Fruit fly (Drosophila melanogaster) whole organism, embryonic: ENCODE measurements around the gene CG2120.
A peak's percentile ranks its signal among the peaks of the same experiment; 100 is the strongest.

ENCODE experiments used
- Ada2b ChIP-seq: fragments of 200-800 bp; sonication (Bioruptor generic); IDR thresholded peaks from 2 replicates; pipeline ENCODE4 v1.3.6; 2022; ENCODE audit warnings: missing biosample characterization, missing genetic modification characterization
- Atf6 ChIP-seq: fragments of 200-800 bp; sonication (Bioruptor generic); IDR thresholded peaks from 2 replicates; pipeline ENCODE4 v1.3.6; 2022; ENCODE audit warnings: missing biosample characterization, missing genetic modification characterization
- B-H2 ChIP-seq: fragments of 200-800 bp; sonication (Bioruptor generic); optimal IDR thresholded peaks from 2 replicates; lab custom pipeline; 2018; ENCODE audit warnings: missing biosample characterization, mild to moderate bottlenecking, missing genetic modification characterization
- CG10209 ChIP-seq: fragments of 200-800 bp; sonication (Bioruptor generic); optimal IDR thresholded peaks from 3 replicates; lab custom pipeline; 2017; ENCODE audit warnings: missing biosample characterization, mild to moderate bottlenecking, missing genetic modification characterization, missing genetic modification reagents
- CG10274 ChIP-seq: fragments of 200-800 bp; sonication (Bioruptor generic); optimal IDR thresholded peaks from 3 replicates; lab custom pipeline; 2017; ENCODE audit warnings: missing biosample characterization, mild to moderate bottlenecking, missing genetic modification characterization
- CG11696 ChIP-seq: fragments of 200-800 bp; sonication (Bioruptor generic); IDR thresholded peaks from 2 replicates; pipeline ENCODE4 v1.3.6; 2022; ENCODE audit warnings: missing biosample characterization, missing genetic modification characterization
- CG1233 ChIP-seq: fragments of 200-800 bp; sonication (Bioruptor generic); optimal IDR thresholded peaks from 4 replicates; lab custom pipeline; 2018; ENCODE audit warnings: missing biosample characterization, mild to moderate bottlenecking, missing genetic modification characterization
- CG13775 ChIP-seq: fragments of 200-800 bp; sonication (Bioruptor generic); optimal IDR thresholded peaks from 3 replicates; lab custom pipeline; 2017; ENCODE audit warnings: missing biosample characterization, mild to moderate bottlenecking, missing genetic modification characterization
- CG1529 ChIP-seq: fragments of 200-800 bp; sonication (Bioruptor generic); optimal IDR thresholded peaks from 3 replicates; lab custom pipeline; 2018; ENCODE audit warnings: missing biosample characterization, missing genetic modification characterization
- CG16815 ChIP-seq: fragments of 200-800 bp; sonication (Bioruptor generic); optimal IDR thresholded peaks from 3 replicates; lab custom pipeline; 2017; ENCODE audit warnings: missing biosample characterization, mild to moderate bottlenecking, missing genetic modification characterization
- CG17328 ChIP-seq: fragments of 200-800 bp; sonication (Bioruptor generic); IDR thresholded peaks from 2 replicates; pipeline ENCODE4 v1.3.6; 2022; ENCODE audit warnings: missing biosample characterization, missing genetic modification characterization
- CG2129 ChIP-seq: fragments of 200-800 bp; sonication (Bioruptor generic); IDR thresholded peaks from 2 replicates; pipeline ENCODE4 v1.3.6; 2022; ENCODE audit warnings: missing biosample characterization, missing genetic modification characterization; ENCODE audit not compliant: partially characterized antibody
- CG2875 ChIP-seq: fragments of 200-800 bp; sonication (Bioruptor generic); optimal IDR thresholded peaks from 2 replicates; lab custom pipeline; 2017; ENCODE audit warnings: missing biosample characterization, mild to moderate bottlenecking, missing genetic modification characterization, missing genetic modification reagents
- CG3281 ChIP-seq: fragments of 200-800 bp; sonication (Bioruptor generic); optimal IDR thresholded peaks from 3 replicates; lab custom pipeline; 2017; ENCODE audit warnings: missing biosample characterization, mild to moderate bottlenecking, missing genetic modification characterization
- CG33213 ChIP-seq: fragments of 200-800 bp; sonication (Bioruptor generic); optimal IDR thresholded peaks from 3 replicates; lab custom pipeline; 2016; ENCODE audit warnings: missing biosample characterization, missing genetic modification characterization
- CG4854 ChIP-seq: fragments of 200-800 bp; sonication (Bioruptor generic); optimal IDR thresholded peaks from 2 replicates; lab custom pipeline; 2016; ENCODE audit warnings: missing biosample characterization, missing genetic modification characterization, inconsistent platforms
- CG6175 ChIP-seq: fragments of 200-800 bp; sonication (Bioruptor generic); IDR thresholded peaks from 3 replicates; pipeline ENCODE4 v1.3.6; 2022; ENCODE audit warnings: missing biosample characterization, missing genetic modification characterization
- CG7963 ChIP-seq: fragments of 200-800 bp; sonication (Bioruptor generic); IDR thresholded peaks from 3 replicates; pipeline ENCODE4 v1.3.6; 2022; ENCODE audit warnings: missing biosample characterization, missing genetic modification characterization; ENCODE audit not compliant: partially characterized antibody
- Chrac-16 ChIP-seq: fragments of 200-800 bp; sonication (Bioruptor generic); optimal IDR thresholded peaks from 3 replicates; lab custom pipeline; 2016; ENCODE audit warnings: missing biosample characterization, missing genetic modification characterization
- D19A ChIP-seq: fragments of 200-800 bp; optimal IDR thresholded peaks from 3 replicates; lab custom pipeline; 2019; ENCODE audit warnings: missing biosample characterization, mild to moderate bottlenecking, missing genetic modification characterization, moderate library complexity
- E2f1 ChIP-seq: fragments of 200-800 bp; sonication (Bioruptor generic); IDR thresholded peaks from 2 replicates; pipeline ENCODE4 v1.3.6; 2022; ENCODE audit warnings: missing biosample characterization, missing genetic modification characterization
- HLH3B ChIP-seq: fragments of 200-800 bp; sonication (Bioruptor generic); IDR thresholded peaks from 2 replicates; pipeline ENCODE4 v1.3.6; 2022; ENCODE audit warnings: missing biosample characterization, missing genetic modification characterization
- Myb ChIP-seq: fragments of 200-800 bp; sonication (Bioruptor generic); optimal IDR thresholded peaks from 2 replicates; lab custom pipeline; 2016; ENCODE audit warnings: missing biosample characterization, missing genetic modification characterization
- Rfx ChIP-seq: fragments of 200-800 bp; sonication (Bioruptor generic); IDR thresholded peaks from 2 replicates; pipeline ENCODE4 v1.3.6; 2022; ENCODE audit warnings: missing biosample characterization, missing genetic modification characterization
- Rx ChIP-seq: fragments of 200-800 bp; sonication (Bioruptor generic); IDR thresholded peaks from 2 replicates; pipeline ENCODE4 v1.3.6; 2022; ENCODE audit warnings: missing biosample characterization, missing genetic modification characterization
- Ssrp ChIP-seq: fragments of 200-800 bp; sonication (Bioruptor generic); optimal IDR thresholded peaks from 2 replicates; lab custom pipeline; 2018; ENCODE audit warnings: missing biosample characterization, mild to moderate bottlenecking, missing genetic modification characterization, moderate library complexity
- Xrp1 ChIP-seq: fragments of 200-800 bp; sonication (Bioruptor generic); IDR thresholded peaks from 2 replicates; pipeline ENCODE4 v1.3.6; 2022; ENCODE audit warnings: missing biosample characterization, missing genetic modification characterization
- bsh ChIP-seq, 2 experiments: fragments of 200-800 bp; sonication (Bioruptor generic); optimal IDR thresholded peaks; 2 replicates each; lab custom pipeline; 2017 to 2018; ENCODE audit warnings: mild to moderate bottlenecking in 2 of 2, missing biosample characterization in 2 of 2, missing genetic modification characterization in 2 of 2, moderate library complexity in 1 of 2
- croc ChIP-seq: fragments of 200-800 bp; sonication (Bioruptor generic); conservative IDR thresholded peaks from 3 replicates; pipeline ENCODE4 v1.3.6; 2022; ENCODE audit warnings: missing biosample characterization, missing genetic modification characterization
- dimm ChIP-seq: fragments of 200-800 bp; sonication (Bioruptor generic); IDR thresholded peaks from 2 replicates; pipeline ENCODE4 v1.3.6; 2022; ENCODE audit warnings: missing biosample characterization, missing genetic modification characterization
- ewg ChIP-seq: fragments of 200-800 bp; sonication (Bioruptor generic); optimal IDR thresholded peaks from 3 replicates; lab custom pipeline; 2017; ENCODE audit warnings: mild to moderate bottlenecking, missing biosample characterization, missing genetic modification reagents, missing genetic modification characterization
- fd64A ChIP-seq: fragments of 200-800 bp; sonication (Bioruptor generic); optimal IDR thresholded peaks from 3 replicates; lab custom pipeline; 2018; ENCODE audit warnings: missing biosample characterization, mild to moderate bottlenecking, missing genetic modification characterization
- fd96Cb ChIP-seq: fragments of 200-800 bp; sonication (Bioruptor generic); optimal IDR thresholded peaks from 2 replicates; lab custom pipeline; 2018; ENCODE audit warnings: missing biosample characterization, mild to moderate bottlenecking, missing genetic modification characterization, moderate library complexity
- grn ChIP-seq: fragments of 200-800 bp; sonication (Bioruptor generic); optimal IDR thresholded peaks from 3 replicates; lab custom pipeline; 2017; ENCODE audit warnings: missing biosample characterization, missing genetic modification characterization
- gsb-n ChIP-seq: fragments of 200-800 bp; sonication (Bioruptor generic); optimal IDR thresholded peaks from 3 replicates; lab custom pipeline; 2018; ENCODE audit warnings: missing biosample characterization, mild to moderate bottlenecking, missing genetic modification characterization
- lab ChIP-seq: fragments of 200-800 bp; sonication (Bioruptor generic); optimal IDR thresholded peaks from 3 replicates; lab custom pipeline; 2017; ENCODE audit warnings: missing biosample characterization, missing genetic modification characterization, mild to moderate bottlenecking, moderate library complexity, missing genetic modification reagents
- nmo ChIP-seq: fragments of 200-800 bp; sonication (Bioruptor generic); optimal IDR thresholded peaks from 2 replicates; lab custom pipeline; 2018; ENCODE audit warnings: missing biosample characterization, mild to moderate bottlenecking, missing genetic modification characterization, moderate library complexity
- oc ChIP-seq: fragments of 200-800 bp; sonication (Bioruptor generic); optimal IDR thresholded peaks from 2 replicates; lab custom pipeline; 2018; ENCODE audit warnings: missing biosample characterization, mild to moderate bottlenecking, missing genetic modification characterization, moderate library complexity
- pan ChIP-seq, 4 experiments: fragments of >200 bp in 3 of 4; fragments of 200-800 bp in 1 of 4; sonication (Bioruptor generic) in 1 of 4; optimal IDR thresholded peaks in 3 of 4; IDR thresholded peaks in 1 of 4; 2 replicates each; pipeline versions ENCODE4 v1.3.6 to Lab custom; 2017 to 2022; ENCODE audit warnings: missing biosample characterization in 2 of 4, missing genetic modification characterization in 2 of 4, mixed read lengths in 1 of 4
- pfk ChIP-seq: fragments of 200-800 bp; sonication (Bioruptor generic); optimal IDR thresholded peaks from 2 replicates; lab custom pipeline; 2018; ENCODE audit warnings: missing biosample characterization, mild to moderate bottlenecking, missing genetic modification characterization, moderate library complexity
- pho ChIP-seq: fragments of 200-800 bp; sonication (Bioruptor generic); optimal IDR thresholded peaks from 2 replicates; lab custom pipeline; 2016; ENCODE audit warnings: missing biosample characterization, missing genetic modification characterization
- sim ChIP-seq: fragments of 200-800 bp; sonication (Bioruptor generic); IDR thresholded peaks from 2 replicates; pipeline ENCODE4 v1.3.6; 2022; ENCODE audit warnings: missing biosample characterization, missing genetic modification characterization
- sr ChIP-seq: fragments of 200-800 bp; sonication (Bioruptor generic); IDR thresholded peaks from 3 replicates; pipeline ENCODE4 v1.3.6; 2022; ENCODE audit warnings: missing biosample characterization, missing genetic modification characterization
- tap ChIP-seq: fragments of 200-800 bp; optimal IDR thresholded peaks from 3 replicates; lab custom pipeline; 2019; ENCODE audit warnings: missing biosample characterization, mild to moderate bottlenecking, missing genetic modification characterization, moderate library complexity
- unc-4 ChIP-seq: fragments of 200-800 bp; sonication (Bioruptor generic); IDR thresholded peaks from 2 replicates; pipeline ENCODE4 v1.3.6; 2022; ENCODE audit warnings: missing biosample characterization, missing genetic modification characterization; ENCODE audit not compliant: partially characterized antibody
- yki ChIP-seq: fragments of >200 bp; optimal IDR thresholded peaks from 3 replicates; lab custom pipeline; 2018

The CG2120 gene

dm6 chrX:8113386-8114279 is 22.0 kb upstream of the CG2120 start (continued):
- TF ChIP-seq pan (optimal IDR thresholded peaks at IDR 0.05; lab: Kevin White, UChicago) (no peak), pan (GFP tag; optimal IDR thresholded peaks at IDR 0.05 in 1 of 2, IDR thresholded peaks at IDR 0.05 in 1 of 2) (peak in 1 of 2 experiments; percentile 68), Ada2b (GFP tag; lab: Robert Waterston, UW) (peak; percentile 73), dimm (no peak), B-H2 (GFP tag; lab: Kevin White, UChicago) (peak; percentile 60), grn (GFP tag; lab: Kevin White, UChicago) (no peak), CG33213 (GFP tag; lab: Kevin White, UChicago) (no peak), tap (tag; lab: Kevin White, UChicago) (peak; percentile 30), CG11696 (GFP tag; lab: Robert Waterston, UW) (no peak), ewg (GFP tag; lab: Kevin White, UChicago) (no peak), Rfx (peak; percentile 87), croc (GFP tag; lab: Robert Waterston, UW) (no peak), Xrp1 (peak; percentile 54; the same call in 1 of the 2 replicates), unc-4 (GFP tag; lab: Robert Waterston, UW) (no peak), CG2875 (GFP tag; lab: Kevin White, UChicago) (no peak), bsh (GFP tag; optimal IDR thresholded peaks at IDR 0.05; lab: Kevin White, UChicago) (peak in 1 of 2 experiments; percentile 18), oc (tag; lab: Kevin White, UChicago) (no peak), fd64A (GFP tag; lab: Kevin White, UChicago) (no peak), pho (GFP tag; lab: Kevin White, UChicago) (peak; percentile 62), CG10274 (GFP tag; lab: Kevin White, UChicago) (peak; percentile 38), Rx (peak; percentile 47; the same call in 1 of the 2 replicates), CG6175 (GFP tag; lab: Robert Waterston, UW) (peak; percentile 46; the same call in 1 of the 3 replicates), Chrac-16 (GFP tag; lab: Kevin White, UChicago) (peak; percentile 23), lab (GFP tag; lab: Kevin White, UChicago) (peak; percentile 89), pfk (no peak), CG17328 (GFP tag; lab: Robert Waterston, UW) (peak; percentile 52), yki (lab: Kevin White, UChicago) (no peak), Ssrp (tag; lab: Kevin White, UChicago) (no peak), E2f1 (GFP tag; lab: Robert Waterston, UW) (peak; percentile 43; the same call in 1 of the 2 replicates), CG13775 (GFP tag; lab: Kevin White, UChicago) (peak; percentile 11), Myb (GFP tag; lab: Kevin White, UChicago) (peak; percentile 61), gsb-n (tag; lab: Kevin White, UChicago) (no peak), D19A (tag; lab: Kevin White, UChicago) (peak; percentile 11), CG10209 (peak; percentile 44), Atf6 (GFP tag; lab: Robert Waterston, UW) (peak; percentile 75), CG3281 (peak; percentile 79), CG16815 (no peak), CG1233 (GFP tag; lab: Kevin White, UChicago) (no peak), HLH3B (GFP tag; lab: Robert Waterston, UW) (peak; percentile 21; the same call in 1 of the 2 replicates), nmo (GFP tag; lab: Kevin White, UChicago) (peak; percentile 16), fd96Cb (tag; lab: Kevin White, UChicago) (peak; percentile 7), CG2129 (GFP tag; lab: Robert Waterston, UW) (no peak), CG4854 (peak; percentile 48), sr (GFP tag; lab: Robert Waterston, UW) (no peak), CG7963 (no peak), CG1529 (GFP tag; lab: Kevin White, UChicago) (no peak), sim (no peak)
- TF ChIP-seq, all 482 proteins: peak for 222
